Worm (Caenorhabditis elegans) whole organism, young adult: Measurements from ENCODE around the gene lem-4.

ENCODE experiments used
- C17E4.6 ChIP-seq: fragments of 200-800 bp; sonication (Bioruptor generic); IDR thresholded peaks from 2 replicates; pipeline ENCODE4 v1.3.6; 2022; ENCODE audit warnings: missing genetic modification reagents, missing genetic modification characterization, missing compliant biosample characterization
- F10E7.11 ChIP-seq: sonication (generic microtip); optimal IDR thresholded peaks from 2 replicates; lab custom pipeline; 2017; ENCODE audit warnings: mild to moderate bottlenecking, missing genetic modification characterization, moderate library complexity, missing compliant biosample characterization
- F39B2.1 ChIP-seq: fragments of 200-800 bp; sonication (Bioruptor generic); IDR thresholded peaks from 2 replicates; pipeline ENCODE4 v1.3.6; 2022; ENCODE audit warnings: missing genetic modification reagents, missing genetic modification characterization, missing compliant biosample characterization
- F57A8.1 ChIP-seq: fragments of 200-800 bp; sonication (Bioruptor generic); optimal IDR thresholded peaks from 2 replicates; lab custom pipeline; 2018; ENCODE audit warnings: mild to moderate bottlenecking, missing genetic modification characterization, moderate library complexity, missing compliant biosample characterization
- T07F8.4 ChIP-seq: sonication (generic microtip); optimal IDR thresholded peaks from 2 replicates; lab custom pipeline; 2016; ENCODE audit warnings: mild to moderate bottlenecking, missing genetic modification characterization, moderate library complexity, missing compliant biosample characterization
- T26A5.8 ChIP-seq: sonication (generic microtip); optimal IDR thresholded peaks from 2 replicates; lab custom pipeline; 2016; ENCODE audit warnings: missing genetic modification characterization, missing compliant biosample characterization
- Y53G8AR.9 ChIP-seq: fragments of 200-800 bp; sonication (Bioruptor generic); conservative IDR thresholded peaks from 2 replicates; pipeline ENCODE4 v1.3.6; 2022; ENCODE audit warnings: missing genetic modification reagents, missing genetic modification characterization, missing compliant biosample characterization
- Y56A3A.18 ChIP-seq: fragments of 200-800 bp; sonication (Bioruptor generic); IDR thresholded peaks from 2 replicates; pipeline ENCODE4 v1.3.6; 2022; ENCODE audit warnings: missing genetic modification reagents, missing genetic modification characterization, missing compliant biosample characterization
- athp-1 ChIP-seq: sonication (generic microtip); optimal IDR thresholded peaks from 2 replicates; lab custom pipeline; 2017; ENCODE audit warnings: mild to moderate bottlenecking, missing genetic modification characterization, missing compliant biosample characterization
- attf-3 ChIP-seq: fragments of 200-800 bp; sonication (Bioruptor generic); conservative IDR thresholded peaks from 2 replicates; pipeline ENCODE4 v1.3.6; 2022; ENCODE audit warnings: missing genetic modification reagents, missing genetic modification characterization, missing compliant biosample characterization
- attf-6 ChIP-seq: fragments of 200-800 bp; sonication (Bioruptor generic); IDR thresholded peaks from 2 replicates; pipeline ENCODE4 v1.3.6; 2022; ENCODE audit warnings: missing genetic modification reagents, missing genetic modification characterization, missing compliant biosample characterization
- bed-1 ChIP-seq: fragments of 200-800 bp; sonication (Bioruptor generic); IDR thresholded peaks from 2 replicates; pipeline ENCODE4 v1.3.6; 2022; ENCODE audit warnings: missing genetic modification reagents, missing genetic modification characterization, missing compliant biosample characterization
- bed-2 ChIP-seq: fragments of 200-800 bp; sonication (Bioruptor generic); IDR thresholded peaks from 2 replicates; pipeline ENCODE4 v1.3.6; 2022; ENCODE audit warnings: missing genetic modification reagents, missing genetic modification characterization, missing compliant biosample characterization
- ccch-3 ChIP-seq: fragments of 200-800 bp; sonication (Bioruptor generic); optimal IDR thresholded peaks from 2 replicates; lab custom pipeline; 2018; ENCODE audit warnings: mild to moderate bottlenecking, missing genetic modification characterization, missing compliant biosample characterization
- cebp-1 ChIP-seq, 2 experiments: fragments of 200-800 bp in 1 of 2; sonication (Bioruptor generic) in 1 of 2; sonication (generic microtip) in 1 of 2; IDR thresholded peaks in 1 of 2; optimal IDR thresholded peaks in 1 of 2; 2 replicates each; pipeline versions ENCODE4 v1.3.6 to Lab custom; 2017 to 2022; ENCODE audit warnings: missing compliant biosample characterization in 2 of 2, missing genetic modification characterization in 2 of 2, mild to moderate bottlenecking in 1 of 2, missing genetic modification reagents in 1 of 2, moderate library complexity in 1 of 2
- cebp-2 ChIP-seq: fragments of 200-800 bp; sonication (Bioruptor generic); IDR thresholded peaks from 2 replicates; pipeline ENCODE4 v1.3.6; 2022; ENCODE audit warnings: missing genetic modification characterization, missing compliant biosample characterization
- die-1 ChIP-seq: sonication (generic microtip); optimal IDR thresholded peaks from 2 replicates; lab custom pipeline; 2016; ENCODE audit warnings: missing genotype, mild to moderate bottlenecking, missing genetic modification characterization, missing compliant biosample characterization
- dox-1 ChIP-seq: fragments of 200-800 bp; sonication (Bioruptor generic); IDR thresholded peaks from 2 replicates; pipeline ENCODE4 v1.3.6; 2022; ENCODE audit warnings: missing genetic modification reagents, missing genetic modification characterization, missing compliant biosample characterization
- egl-44 ChIP-seq: fragments of 200-800 bp; sonication (Bioruptor generic); IDR thresholded peaks from 2 replicates; pipeline ENCODE4 v1.3.6; 2022; ENCODE audit warnings: missing genetic modification reagents, missing genetic modification characterization, missing compliant biosample characterization
- hlh-12 ChIP-seq: sonication (generic microtip); optimal IDR thresholded peaks from 2 replicates; lab custom pipeline; 2016; ENCODE audit warnings: missing genetic modification characterization, missing compliant biosample characterization
- hlh-26 ChIP-seq: fragments of 200-800 bp; sonication (Bioruptor generic); conservative IDR thresholded peaks from 2 replicates; pipeline ENCODE4 v1.3.6; 2022; ENCODE audit warnings: missing genetic modification reagents, missing genetic modification characterization, missing compliant biosample characterization
- hmg-1.2 ChIP-seq: fragments of 200-800 bp; sonication (Bioruptor generic); IDR thresholded peaks from 2 replicates; pipeline ENCODE4 v1.3.6; 2022; ENCODE audit warnings: missing genetic modification reagents, missing genetic modification characterization, missing compliant biosample characterization
- hsf-1 ChIP-seq: fragments of 200-800 bp; sonication (Bioruptor generic); IDR thresholded peaks from 2 replicates; pipeline ENCODE4 v1.3.6; 2022; ENCODE audit warnings: missing genetic modification reagents, missing genetic modification characterization, missing compliant biosample characterization
- let-607 ChIP-seq, 2 experiments: fragments of 200-800 bp in 1 of 2; sonication (Bioruptor generic) in 1 of 2; sonication (generic microtip) in 1 of 2; optimal IDR thresholded peaks; 2 replicates each; lab custom pipeline; 2016 to 2018; ENCODE audit warnings: mild to moderate bottlenecking in 2 of 2, missing compliant biosample characterization in 2 of 2, missing genetic modification characterization in 2 of 2, moderate library complexity in 2 of 2, missing genotype in 1 of 2
- madf-3 ChIP-seq: fragments of 200-800 bp; sonication (Bioruptor generic); IDR thresholded peaks from 2 replicates; pipeline ENCODE4 v1.3.6; 2022; ENCODE audit warnings: missing genetic modification reagents, missing genetic modification characterization, missing compliant biosample characterization
- madf-6 ChIP-seq: fragments of 200-800 bp; sonication (Bioruptor generic); IDR thresholded peaks from 2 replicates; pipeline ENCODE4 v1.3.6; 2022; ENCODE audit warnings: missing genetic modification reagents, missing genetic modification characterization, missing compliant biosample characterization
- nfya-1 ChIP-seq: sonication (generic microtip); optimal IDR thresholded peaks from 2 replicates; lab custom pipeline; 2017; ENCODE audit warnings: antibody characterized with exemption, missing compliant biosample characterization, missing genetic modification characterization, borderline replicate concordance; ENCODE audit not compliant: insufficient read depth
- nfyb-1 ChIP-seq: fragments of 200-800 bp; sonication (Bioruptor generic); IDR thresholded peaks from 2 replicates; pipeline ENCODE4 v1.3.6; 2022; ENCODE audit warnings: missing genetic modification reagents, missing genetic modification characterization, missing compliant biosample characterization
- nhr-179 ChIP-seq: sonication (generic microtip); optimal IDR thresholded peaks from 2 replicates; lab custom pipeline; 2016; ENCODE audit warnings: mild to moderate bottlenecking, missing genetic modification characterization, missing compliant biosample characterization
- nhr-27 ChIP-seq: fragments of 200-800 bp; sonication (Bioruptor generic); optimal IDR thresholded peaks from 2 replicates; lab custom pipeline; 2018; ENCODE audit warnings: mild to moderate bottlenecking, missing genetic modification characterization, moderate library complexity, missing compliant biosample characterization
- rpc-1 ChIP-seq, 2 experiments: fragments of 150-350 bp in 1 of 2; sonication (generic microtip) in 1 of 2; optimal IDR thresholded peaks; 2 replicates each; lab custom pipeline; 2014 to 2018; ENCODE audit warnings: missing biosample characterization in 1 of 2, missing genetic modification characterization in 1 of 2, missing genetic modification reagents in 1 of 2, missing genotype in 1 of 2
- sea-2 ChIP-seq: fragments of 200-800 bp; sonication (Bioruptor generic); IDR thresholded peaks from 2 replicates; pipeline ENCODE4 v1.3.6; 2022; ENCODE audit warnings: missing genetic modification characterization, missing compliant biosample characterization
- tbx-9 ChIP-seq: sonication (generic microtip); optimal IDR thresholded peaks from 2 replicates; lab custom pipeline; 2016; ENCODE audit warnings: borderline replicate concordance, missing genetic modification characterization, inconsistent platforms, missing compliant biosample characterization
- xnd-1 ChIP-seq: sonication (generic microtip); optimal IDR thresholded peaks from 2 replicates; lab custom pipeline; 2016; ENCODE audit warnings: missing genotype, missing genetic modification reagents, missing genetic modification characterization, missing compliant biosample characterization
- zfh-2 ChIP-seq: fragments of 200-800 bp; sonication (Bioruptor generic); conservative IDR thresholded peaks from 2 replicates; pipeline ENCODE4 v1.3.6; 2022; ENCODE audit warnings: missing genetic modification reagents, missing genetic modification characterization, missing compliant biosample characterization
- zim-3 ChIP-seq: sonication (generic microtip); optimal IDR thresholded peaks from 2 replicates; lab custom pipeline; 2017; ENCODE audit warnings: mild to moderate bottlenecking, missing genetic modification characterization, moderate library complexity, missing compliant biosample characterization
- ztf-26 ChIP-seq: sonication (generic microtip); optimal IDR thresholded peaks from 2 replicates; lab custom pipeline; 2017; ENCODE audit warnings: missing genetic modification characterization, missing compliant biosample characterization

The lem-4 gene

ce11 chrIV:866828-867270, 12.3 kb upstream of the lem-4 start (continued):
- no peak for TF ChIP-seq Y56A3A.18 (GFP tag; lab: Robert Waterston, UW)

DNA sequence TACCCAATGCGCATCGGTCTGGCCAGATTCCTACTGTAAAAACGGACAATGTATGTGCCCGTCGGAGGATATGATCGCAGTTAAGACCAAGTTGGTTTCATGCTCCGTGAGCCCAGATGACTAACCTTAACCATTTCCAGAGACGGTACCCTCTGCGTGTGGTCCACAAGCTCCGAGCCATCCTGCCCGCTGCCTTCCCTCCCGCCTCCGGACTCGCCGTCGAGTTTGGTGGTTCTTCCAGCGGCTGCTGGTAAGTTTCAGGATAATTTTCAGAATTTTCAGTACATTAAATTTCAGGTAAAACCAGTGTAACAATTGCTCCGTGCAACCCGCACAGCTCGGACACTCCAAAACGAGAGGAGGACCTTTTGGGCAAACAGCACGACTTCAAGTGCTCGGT, 6.2 kb upstream of the lem-4 start:
- TF ChIP-seq attf-6 (GFP tag; lab: Robert Waterston, UW) (no peak), zfh-2 (peak; percentile 79), T26A5.8 (no peak), T07F8.4 (tag; lab: Kevin White, UChicago) (no peak), sea-2 (no peak)

ce11 chrIV:858630-859029, 4.0 kb upstream of the lem-4 start, which contains the start of gene Y55F3BR.2:
Gene Y55F3BR.2, plus strand, starts transcription at chrIV:858930.
- TF ChIP-seq bed-2: no peak
- TF ChIP-seq rpc-1 (optimal IDR thresholded peaks at IDR 0.05; lab: Kevin White, UChicago): no peak
- no peak for TF ChIP-seq rpc-1 (tag; optimal IDR thresholded peaks at IDR 0.05; lab: Kevin White, UChicago)
- no peak for TF ChIP-seq F57A8.1 (GFP tag; lab: Kevin White, UChicago)
- no peak for TF ChIP-seq hlh-26 (GFP tag; lab: Robert Waterston, UW)
- no peak for TF ChIP-seq hmg-1.2 (GFP tag; lab: Robert Waterston, UW)
- TF ChIP-seq nfyb-1 (GFP tag; lab: Robert Waterston, UW): no peak
- TF ChIP-seq let-607 (tag; optimal IDR thresholded peaks at IDR 0.05; lab: Kevin White, UChicago): no peak
- TF ChIP-seq madf-3 (GFP tag; lab: Robert Waterston, UW): no peak
- TF ChIP-seq cebp-1 (GFP tag; IDR thresholded peaks at IDR 0.05; lab: Robert Waterston, UW): no peak
- no peak for TF ChIP-seq cebp-1 (tag; optimal IDR thresholded peaks at IDR 0.05; lab: Kevin White, UChicago)
- TF ChIP-seq T26A5.8: no peak
- TF ChIP-seq ccch-3: no peak
- TF ChIP-seq nhr-179: no peak
- no peak for TF ChIP-seq Y53G8AR.9 (GFP tag; lab: Robert Waterston, UW)
- TF ChIP-seq C17E4.6 (GFP tag; lab: Robert Waterston, UW): no peak
- TF ChIP-seq die-1 (tag; lab: Kevin White, UChicago): no peak
- TF ChIP-seq F10E7.11 (tag; lab: Kevin White, UChicago): no peak
- no peak for TF ChIP-seq dox-1 (GFP tag; lab: Robert Waterston, UW)
- TF ChIP-seq F39B2.1: no peak

- TF ChIP-seq bed-1 (GFP tag; lab: Robert Waterston, UW): no peak
- no peak for TF ChIP-seq hsf-1 (GFP tag; lab: Robert Waterston, UW)
- TF ChIP-seq madf-6 (GFP tag; lab: Robert Waterston, UW): no peak
- TF ChIP-seq hlh-12 (tag; lab: Kevin White, UChicago): no peak
- no peak for TF ChIP-seq zim-3 (tag; lab: Kevin White, UChicago)
- TF ChIP-seq ztf-26 (tag; lab: Kevin White, UChicago): no peak
- no peak for TF ChIP-seq xnd-1
- TF ChIP-seq let-607 (tag; optimal IDR thresholded peaks at IDR 0.05; lab: Kevin White, UChicago): no peak
- TF ChIP-seq athp-1 (tag; lab: Kevin White, UChicago): no peak
- TF ChIP-seq nfya-1 (tag; lab: Kevin White, UChicago): no peak
- no peak for TF ChIP-seq cebp-2
- TF ChIP-seq egl-44 (GFP tag; lab: Robert Waterston, UW): no peak
- no peak for TF ChIP-seq T26A5.8
- TF ChIP-seq nhr-27: no peak
- TF ChIP-seq cebp-1 (GFP tag; IDR thresholded peaks at IDR 0.05; lab: Robert Waterston, UW): no peak
- TF ChIP-seq cebp-1 (tag; optimal IDR thresholded peaks at IDR 0.05; lab: Kevin White, UChicago): no peak
- TF ChIP-seq attf-6 (GFP tag; lab: Robert Waterston, UW): no peak
- TF ChIP-seq attf-3: no peak
- TF ChIP-seq F39B2.1: no peak
- TF ChIP-seq tbx-9 (tag; lab: Kevin White, UChicago): no peak
Observed at ce11 chrIV:856038-856437, 1.5 kb upstream of the lem-4 start.
